Fruit fly (Drosophila melanogaster) whole organism, embryonic: ENCODE measurements around the gene p-cup.

Source experiments
- Atf-2 ChIP-seq: fragments of 200-800 bp; sonication (Bioruptor generic); optimal IDR thresholded peaks from 2 replicates; lab custom pipeline; 2016; ENCODE audit warnings: missing biosample characterization, missing genetic modification characterization
- CG13424 ChIP-seq: fragments of 200-800 bp; sonication (Bioruptor generic); optimal IDR thresholded peaks from 2 replicates; lab custom pipeline; 2019; ENCODE audit warnings: missing biosample characterization, mild to moderate bottlenecking, missing genetic modification characterization, moderate library complexity
- CG14710 ChIP-seq: fragments of 200-800 bp; sonication (Bioruptor generic); optimal IDR thresholded peaks from 3 replicates; lab custom pipeline; 2019; ENCODE audit warnings: missing biosample characterization, mild to moderate bottlenecking, missing genetic modification characterization, moderate library complexity
- CG17802 ChIP-seq: fragments of 200-800 bp; sonication (Bioruptor generic); optimal IDR thresholded peaks from 2 replicates; lab custom pipeline; 2018; ENCODE audit warnings: missing biosample characterization, mild to moderate bottlenecking, missing genetic modification characterization, moderate library complexity
- CG1792 ChIP-seq: fragments of 200-800 bp; sonication (Bioruptor generic); optimal IDR thresholded peaks from 2 replicates; lab custom pipeline; 2016; ENCODE audit warnings: missing biosample characterization, missing genetic modification characterization
- CG1832 ChIP-seq: fragments of 200-800 bp; sonication (Bioruptor generic); optimal IDR thresholded peaks from 2 replicates; lab custom pipeline; 2017; ENCODE audit warnings: missing biosample characterization, mild to moderate bottlenecking, missing genetic modification characterization, inconsistent platforms
- CG42726 ChIP-seq: fragments of 200-800 bp; sonication (Bioruptor generic); IDR thresholded peaks from 2 replicates; pipeline ENCODE4 v1.3.6; 2022; ENCODE audit warnings: missing biosample characterization, missing genetic modification characterization; ENCODE audit not compliant: partially characterized antibody
- CG4424 ChIP-seq: fragments of 200-800 bp; sonication (Bioruptor generic); optimal IDR thresholded peaks from 3 replicates; lab custom pipeline; 2016; ENCODE audit warnings: missing biosample characterization, missing genetic modification characterization
- CG5953 ChIP-seq: fragments of 200-800 bp; sonication (Bioruptor generic); IDR thresholded peaks from 2 replicates; pipeline ENCODE4 v1.3.6; 2022; ENCODE audit warnings: missing biosample characterization, missing genetic modification characterization
- CG6683 ChIP-seq: fragments of 200-800 bp; sonication (Bioruptor generic); optimal IDR thresholded peaks from 2 replicates; lab custom pipeline; 2017; ENCODE audit warnings: missing biosample characterization, mild to moderate bottlenecking, missing genetic modification characterization, missing genetic modification reagents
- CG8944 ChIP-seq: fragments of 200-800 bp; sonication (Bioruptor generic); optimal IDR thresholded peaks from 3 replicates; lab custom pipeline; 2016; ENCODE audit warnings: missing biosample characterization, missing genetic modification characterization
- CG9215 ChIP-seq: fragments of 200-800 bp; sonication (Bioruptor generic); IDR thresholded peaks from 2 replicates; pipeline ENCODE4 v1.3.6; 2022; ENCODE audit warnings: missing biosample characterization, missing genetic modification characterization
- CrebB ChIP-seq: fragments of 200-800 bp; sonication (Bioruptor generic); optimal IDR thresholded peaks from 3 replicates; lab custom pipeline; 2018; ENCODE audit warnings: missing biosample characterization, mild to moderate bottlenecking, missing genetic modification characterization
- D19A ChIP-seq: fragments of 200-800 bp; optimal IDR thresholded peaks from 3 replicates; lab custom pipeline; 2019; ENCODE audit warnings: missing biosample characterization, mild to moderate bottlenecking, missing genetic modification characterization, moderate library complexity
- E2f2 ChIP-seq: fragments of 200-800 bp; sonication (Bioruptor generic); IDR thresholded peaks from 2 replicates; pipeline ENCODE4 v1.3.6; 2022; ENCODE audit warnings: missing biosample characterization, missing genetic modification characterization
- Gsc ChIP-seq: fragments of 200-800 bp; sonication (Bioruptor generic); IDR thresholded peaks from 2 replicates; pipeline ENCODE4 v1.3.6; 2022; ENCODE audit warnings: missing biosample characterization, missing genetic modification characterization
- Hsf ChIP-seq: fragments of 200-800 bp; sonication (Bioruptor generic); optimal IDR thresholded peaks from 3 replicates; lab custom pipeline; 2016; ENCODE audit warnings: missing biosample characterization, missing genetic modification characterization
- Xrp1 ChIP-seq: fragments of 200-800 bp; sonication (Bioruptor generic); IDR thresholded peaks from 2 replicates; pipeline ENCODE4 v1.3.6; 2022; ENCODE audit warnings: missing biosample characterization, missing genetic modification characterization
- ap ChIP-seq: fragments of 200-800 bp; sonication (Bioruptor generic); IDR thresholded peaks from 2 replicates; pipeline ENCODE4 v1.3.6; 2022; ENCODE audit warnings: missing biosample characterization, missing genetic modification characterization
- ewg ChIP-seq: fragments of 200-800 bp; sonication (Bioruptor generic); optimal IDR thresholded peaks from 3 replicates; lab custom pipeline; 2017; ENCODE audit warnings: mild to moderate bottlenecking, missing biosample characterization, missing genetic modification reagents, missing genetic modification characterization
- gcm ChIP-seq: fragments of 200-800 bp; sonication (Bioruptor generic); optimal IDR thresholded peaks from 2 replicates; lab custom pipeline; 2019; ENCODE audit warnings: missing biosample characterization, mild to moderate bottlenecking, missing genetic modification characterization, moderate library complexity
- gfzf ChIP-seq: fragments of 200-800 bp; sonication (Bioruptor generic); optimal IDR thresholded peaks from 2 replicates; lab custom pipeline; 2016; ENCODE audit warnings: missing biosample characterization, mild to moderate bottlenecking, missing genetic modification characterization, moderate library complexity
- gsb-n ChIP-seq: fragments of 200-800 bp; sonication (Bioruptor generic); optimal IDR thresholded peaks from 3 replicates; lab custom pipeline; 2018; ENCODE audit warnings: missing biosample characterization, mild to moderate bottlenecking, missing genetic modification characterization
- hbn ChIP-seq: fragments of 200-800 bp; sonication (Bioruptor generic); IDR thresholded peaks from 2 replicates; pipeline ENCODE4 v1.3.6; 2022; ENCODE audit warnings: missing biosample characterization, missing genetic modification characterization; ENCODE audit not compliant: partially characterized antibody
- peb ChIP-seq: fragments of 200-800 bp; sonication (Bioruptor generic); IDR thresholded peaks from 2 replicates; pipeline ENCODE4 v1.3.6; 2022; ENCODE audit warnings: missing biosample characterization, missing genetic modification characterization
- salm ChIP-seq: fragments of 200-800 bp; sonication (Bioruptor generic); optimal IDR thresholded peaks from 2 replicates; lab custom pipeline; 2018; ENCODE audit warnings: missing biosample characterization, mild to moderate bottlenecking, missing genetic modification characterization
- sens ChIP-seq: fragments of 200-800 bp; sonication (Bioruptor generic); peaks from one replicate; lab custom pipeline; 2016; ENCODE audit warnings: missing biosample characterization, missing genetic modification characterization
- trem ChIP-seq: fragments of 200-800 bp; optimal IDR thresholded peaks from 3 replicates; lab custom pipeline; 2019; ENCODE audit warnings: missing biosample characterization, mild to moderate bottlenecking, missing genetic modification characterization, moderate library complexity
- vvl ChIP-seq: fragments of 200-800 bp; sonication (Bioruptor generic); IDR thresholded peaks from 2 replicates; pipeline ENCODE4 v1.3.6; 2022; ENCODE audit warnings: missing biosample characterization, missing genetic modification characterization
- zfh2 ChIP-seq: fragments of 200-800 bp; sonication (Bioruptor generic); optimal IDR thresholded peaks from 2 replicates; lab custom pipeline; 2016; ENCODE audit warnings: missing biosample characterization, missing genetic modification characterization

The p-cup gene

dm6 chrX:17397103-17397711 lies 51.4 kb downstream of the p-cup start, which contains the start of gene B-H1 (continued):
- TF ChIP-seq vvl (peak; percentile 69), gfzf (GFP tag; lab: Kevin White, UChicago) (no peak), sens (GFP tag; lab: Kevin White, UChicago) (peak; percentile 57), CG6683 (no peak), CG42726 (no peak), CrebB (tag; lab: Kevin White, UChicago) (no peak), Gsc (GFP tag; lab: Robert Waterston, UW) (no peak), E2f2 (no peak), peb (no peak), gcm (peak; percentile 27), CG8944 (GFP tag; lab: Kevin White, UChicago) (no peak), CG5953 (no peak), CG1832 (peak; percentile 99), ewg (GFP tag; lab: Kevin White, UChicago) (peak; percentile 79), trem (tag; lab: Kevin White, UChicago) (no peak), hbn (GFP tag; lab: Robert Waterston, UW) (no peak), CG1792 (GFP tag; lab: Kevin White, UChicago) (no peak), CG13424 (no peak), salm (tag; lab: Kevin White, UChicago) (no peak), CG4424 (GFP tag; lab: Kevin White, UChicago) (no peak), CG9215 (GFP tag; lab: Robert Waterston, UW) (no peak), Atf-2 (GFP tag; lab: Kevin White, UChicago) (no peak), Xrp1 (no peak), D19A (tag; lab: Kevin White, UChicago) (no peak), Hsf (GFP tag; lab: Kevin White, UChicago) (no peak), zfh2 (GFP tag; lab: Kevin White, UChicago) (no peak), ap (no peak), CG14710 (tag; lab: Kevin White, UChicago) (no peak), gsb-n (peak; percentile 70), CG17802 (tag; lab: Kevin White, UChicago) (no peak)
